Fruit fly (Drosophila melanogaster): ENCODE measurements around the gene Taf10.

Gene Taf10

DNA sequence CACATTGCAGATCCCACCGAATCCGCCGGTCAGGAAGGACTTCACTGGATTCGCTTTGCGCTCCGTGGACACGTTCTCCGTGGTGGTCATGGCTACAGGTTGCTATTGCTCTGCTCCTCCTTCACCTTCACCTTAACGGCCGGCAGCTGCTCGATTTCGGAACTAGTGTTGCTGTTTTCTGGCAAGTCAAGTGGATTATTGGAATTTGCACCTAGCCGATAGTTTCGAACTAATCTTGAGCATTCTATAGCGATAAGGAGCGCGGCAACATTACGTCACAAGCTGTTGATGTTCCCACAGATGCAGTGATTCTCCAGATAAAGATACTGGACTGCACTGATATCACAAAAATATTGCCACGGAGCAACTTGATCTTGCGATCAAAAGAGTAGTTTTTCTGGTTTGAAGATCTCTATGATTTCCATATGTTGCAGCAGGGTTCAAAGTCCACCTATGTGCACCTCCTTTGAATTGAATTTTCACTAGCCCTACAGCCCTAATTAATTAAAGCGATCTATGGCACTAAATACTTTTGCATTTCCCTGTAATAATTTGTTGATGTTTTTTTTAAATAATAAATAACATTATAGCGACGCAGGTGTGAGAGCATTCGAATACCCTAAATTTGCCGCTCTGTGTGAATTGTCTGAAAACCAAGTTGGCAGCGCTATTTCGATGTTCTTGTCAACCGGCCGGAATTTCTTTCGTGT is 1.9 kb downstream of the Taf10 start, which contains the start of the genes colt and HINT1 (continued):
- TF ChIP-seq pdm3 (GFP tag; optimal IDR thresholded peaks at IDR 0.05) = no peak
- TF ChIP-seq Eip93F (GFP tag; optimal IDR thresholded peaks at IDR 0.05) = no peak
- TF ChIP-seq CG11762 (GFP tag; optimal IDR thresholded peaks at IDR 0.05; ENCODE audit: insufficient read depth) = peak; percentile 75
- peak; percentile 0 for TF ChIP-seq CG8319 (GFP tag; optimal IDR thresholded peaks at IDR 0.05)
- peak; percentile 78 for TF ChIP-seq Lpt (GFP tag; optimal IDR thresholded peaks at IDR 0.05)
- peak; percentile 77 for TF ChIP-seq CG3919 (GFP tag; optimal IDR thresholded peaks at IDR 0.05)
- TF ChIP-seq CG15336 (GFP tag; IDR thresholded peaks at IDR 0.05) = peak; percentile 74
- TF ChIP-seq CG4318 (GFP tag; optimal IDR thresholded peaks at IDR 0.05) = no peak
- peak; percentile 75 for TF ChIP-seq dsx (GFP tag; optimal IDR thresholded peaks at IDR 0.05; ENCODE audit: poor library complexity, severe bottlenecking)
- TF ChIP-seq Ets96B (tag; optimal IDR thresholded peaks at IDR 0.05) = peak; percentile 62
- TF ChIP-seq salr (GFP tag; optimal IDR thresholded peaks at IDR 0.05) = peak; percentile 51 to 77
- peak; percentile 60; the same call in 1 of the 3 replicates for TF ChIP-seq eg (GFP tag; IDR thresholded peaks at IDR 0.05)
- peak; percentile 77 for TF ChIP-seq CG10669 (GFP tag; optimal IDR thresholded peaks at IDR 0.05)
- TF ChIP-seq Hr38 (GFP tag; optimal IDR thresholded peaks at IDR 0.05) = no peak
- no peak for TF ChIP-seq CG11294 (GFP tag; IDR thresholded peaks at IDR 0.05)
- TF ChIP-seq Sox15 (GFP tag; optimal IDR thresholded peaks at IDR 0.05) = no peak

DNA sequence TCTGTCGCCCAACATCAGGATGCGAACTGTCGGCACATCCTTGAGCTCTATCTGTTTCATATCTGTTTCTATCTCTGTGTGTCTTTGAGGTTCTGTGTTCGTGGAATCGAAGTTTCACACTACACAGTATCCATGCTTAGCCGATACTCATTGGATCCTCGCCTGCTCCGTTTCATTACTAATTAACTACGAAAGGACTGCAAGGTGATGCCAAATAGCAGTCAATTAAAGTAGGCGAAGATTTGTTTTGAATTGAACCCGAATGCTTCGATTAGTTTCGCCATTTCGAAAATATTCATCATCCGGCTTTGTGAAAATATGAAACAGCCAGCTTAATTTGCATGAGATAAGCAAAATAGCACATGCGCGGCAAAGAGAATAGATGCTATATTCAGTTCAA is 4.0 kb downstream of the Taf10 start, which contains the start of gene CG15399:
Gene CG15399, minus strand, starts transcription at position 101 of the 400 bp plus-strand sequence.
- TF ChIP-seq CG8632 (GFP tag; optimal IDR thresholded peaks at IDR 0.05) = no peak
- no peak for TF ChIP-seq Eip78C (GFP tag)
- no peak for TF ChIP-seq CG8119 (GFP tag; IDR thresholded peaks at IDR 0.05)
- TF ChIP-seq svp (GFP tag) = no peak
- no peak for TF ChIP-seq lz (GFP tag; optimal IDR thresholded peaks at IDR 0.05)

DNA sequence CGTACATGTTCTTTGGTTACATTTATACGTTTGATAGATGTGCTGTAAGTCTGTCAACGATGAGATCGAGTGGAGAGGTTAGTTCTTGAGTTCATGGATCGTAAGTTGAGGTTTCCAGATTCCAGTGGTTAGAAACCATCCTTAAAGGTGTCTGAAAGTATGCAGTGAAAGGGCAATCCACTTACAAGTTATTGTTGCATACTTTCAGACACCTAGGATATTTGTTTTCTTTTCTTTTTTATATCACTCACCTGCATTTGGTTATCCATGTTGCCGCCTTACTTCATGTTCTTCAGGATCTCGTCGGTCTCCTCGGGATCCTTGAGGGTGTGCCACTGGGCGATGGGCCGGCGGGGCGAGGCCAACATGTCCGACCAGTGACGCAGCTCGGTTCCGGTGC is 15.1 kb downstream of the Taf10 start:
- TF ChIP-seq spab (GFP tag; optimal IDR thresholded peaks at IDR 0.05) (no peak), salr (GFP tag; optimal IDR thresholded peaks at IDR 0.05) (no peak), CG11762 (GFP tag; optimal IDR thresholded peaks at IDR 0.05; ENCODE audit: insufficient read depth) (no peak), Sox102F (GFP tag; optimal IDR thresholded peaks at IDR 0.05) (no peak), pdm3 (GFP tag; optimal IDR thresholded peaks at IDR 0.05) (no peak), CG31627 (GFP tag; optimal IDR thresholded peaks at IDR 0.05) (no peak), CG10669 (GFP tag; optimal IDR thresholded peaks at IDR 0.05) (no peak), vri (GFP tag; optimal IDR thresholded peaks at IDR 0.05) (no peak), Eip93F (GFP tag; optimal IDR thresholded peaks at IDR 0.05) (no peak), eg (GFP tag; IDR thresholded peaks at IDR 0.05) (no peak), Eip78C (GFP tag) (no peak), cyc (GFP tag; optimal IDR thresholded peaks at IDR 0.05) (no peak), Met (GFP tag; optimal IDR thresholded peaks at IDR 0.05) (no peak), CG11902 (GFP tag; optimal IDR thresholded peaks at IDR 0.05) (no peak)

DNA sequence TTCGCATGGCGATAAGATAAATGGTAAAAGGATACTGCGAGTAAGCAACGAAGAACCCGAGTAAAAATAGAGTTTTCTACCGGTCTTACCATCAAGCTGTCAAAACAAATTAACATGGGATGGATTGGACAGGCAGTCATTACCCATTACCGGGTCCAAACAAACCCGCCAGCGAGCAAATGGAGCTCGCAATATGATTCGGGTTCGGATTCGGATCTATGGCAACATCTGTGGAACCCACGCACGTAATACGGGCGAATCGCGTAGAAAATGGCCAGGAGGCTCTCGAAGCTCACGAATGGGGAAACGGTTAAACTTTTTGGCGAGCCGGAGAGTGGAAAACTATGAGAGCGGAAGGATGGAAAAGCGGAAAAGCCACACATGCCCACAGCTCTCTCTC is 29.5 kb downstream of the Taf10 start:
- TF ChIP-seq Lpt (GFP tag; optimal IDR thresholded peaks at IDR 0.05) (no peak), pdm3 (GFP tag; optimal IDR thresholded peaks at IDR 0.05) (no peak), CG10631 (GFP tag; optimal IDR thresholded peaks at IDR 0.05) (no peak), salr (GFP tag; optimal IDR thresholded peaks at IDR 0.05) (no peak), Eip78C (GFP tag) (no peak), CG8632 (GFP tag; optimal IDR thresholded peaks at IDR 0.05) (no peak), Ets96B (tag; optimal IDR thresholded peaks at IDR 0.05) (no peak), spab (GFP tag; optimal IDR thresholded peaks at IDR 0.05) (no peak), net (GFP tag; optimal IDR thresholded peaks at IDR 0.05) (no peak), CG11762 (GFP tag; optimal IDR thresholded peaks at IDR 0.05; ENCODE audit: insufficient read depth) (no peak), CG3919 (GFP tag; optimal IDR thresholded peaks at IDR 0.05) (no peak), CG4318 (GFP tag; optimal IDR thresholded peaks at IDR 0.05) (no peak)

DNA sequence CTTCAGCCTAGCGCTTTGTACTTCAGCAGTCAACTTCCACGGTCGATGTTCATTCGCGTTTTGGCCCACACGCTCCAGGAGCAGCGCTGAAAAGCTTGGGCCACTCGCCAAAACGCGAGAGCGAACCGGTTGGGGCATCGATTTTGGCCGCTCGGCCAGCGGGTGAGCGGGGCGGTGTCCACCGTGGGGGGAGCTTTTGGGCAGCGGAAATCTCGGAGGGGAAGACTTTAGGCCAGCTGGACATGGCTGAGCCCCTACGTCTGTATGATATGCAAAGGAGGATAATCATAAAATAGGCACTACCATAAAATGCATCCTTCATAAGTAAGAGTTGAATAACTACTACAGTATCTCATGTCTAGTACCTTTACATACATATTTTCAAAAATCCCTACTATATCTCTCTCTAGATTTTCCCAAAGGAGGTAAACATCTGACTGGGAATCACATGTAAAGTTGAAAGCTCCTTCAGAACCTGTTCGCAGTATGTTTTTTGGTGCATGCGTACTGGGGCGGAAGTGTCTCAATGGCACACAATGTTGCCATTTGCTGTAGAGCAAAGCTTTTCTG is 32.3 kb downstream of the Taf10 start, which contains the start of gene Syt1:
Gene Syt1, minus strand, starts transcription at position 71 of the 570 bp plus-strand sequence.
- no peak for TF ChIP-seq CG32006 (GFP tag; optimal IDR thresholded peaks at IDR 0.05)
- no peak for TF ChIP-seq CG6854 (GFP tag; optimal IDR thresholded peaks at IDR 0.05)
- no peak for TF ChIP-seq CG8119 (GFP tag; IDR thresholded peaks at IDR 0.05)
- no peak for TF ChIP-seq CG8632 (GFP tag; optimal IDR thresholded peaks at IDR 0.05)
- TF ChIP-seq Lpt (GFP tag; optimal IDR thresholded peaks at IDR 0.05) = no peak
- no peak for TF ChIP-seq Sox15 (GFP tag; optimal IDR thresholded peaks at IDR 0.05)
- TF ChIP-seq pdm3 (GFP tag; optimal IDR thresholded peaks at IDR 0.05) = no peak
- no peak for TF ChIP-seq Sox102F (GFP tag; optimal IDR thresholded peaks at IDR 0.05)
- TF ChIP-seq Blimp-1 (GFP tag; optimal IDR thresholded peaks at IDR 0.05) = no peak
- peak; percentile 51; the same call in 1 of the 3 replicates for TF ChIP-seq CG6163 (GFP tag; IDR thresholded peaks at IDR 0.05)
- TF ChIP-seq CG10669 (GFP tag; optimal IDR thresholded peaks at IDR 0.05) = no peak
- TF ChIP-seq ss (GFP tag; optimal IDR thresholded peaks at IDR 0.05) = no peak
- no peak for TF ChIP-seq cyc (GFP tag; optimal IDR thresholded peaks at IDR 0.05)
- no peak for TF ChIP-seq Hr38 (GFP tag; optimal IDR thresholded peaks at IDR 0.05)
- TF ChIP-seq eg (GFP tag; IDR thresholded peaks at IDR 0.05) = 0 out of 3 replicates have a peak, but pooled peaks have one; percentile 13
- no peak for TF ChIP-seq acj6 (GFP tag; optimal IDR thresholded peaks at IDR 0.05)
- no peak for TF ChIP-seq CG3032 (tag; optimal IDR thresholded peaks at IDR 0.05)
- no peak for TF ChIP-seq CG16779 (tag; optimal IDR thresholded peaks at IDR 0.05)
- no peak for TF ChIP-seq CG6792 (GFP tag; optimal IDR thresholded peaks at IDR 0.05)
